Worm (Caenorhabditis elegans) whole organism, L3 larva: Measurements from ENCODE around the gene T25B9.1.

Experiments
- R02D3.7 ChIP-seq: fragments of 150-350 bp; optimal IDR thresholded peaks from 2 replicates; lab custom pipeline; 2014; ENCODE audit warnings: missing biosample characterization, missing genetic modification characterization
- ZK546.5 ChIP-seq: sonication (generic microtip); optimal IDR thresholded peaks from 2 replicates; lab custom pipeline; 2017; ENCODE audit warnings: missing biosample characterization, missing genetic modification characterization
- aly-2 ChIP-seq: fragments of 150-350 bp; optimal IDR thresholded peaks from 2 replicates; lab custom pipeline; 2014; ENCODE audit warnings: missing biosample characterization, missing genetic modification characterization
- ceh-16 ChIP-seq: sonication (generic microtip); optimal IDR thresholded peaks from 2 replicates; lab custom pipeline; 2017; ENCODE audit warnings: missing biosample characterization, missing genetic modification characterization
- ceh-28 ChIP-seq: fragments of 150-350 bp; optimal IDR thresholded peaks from 2 replicates; lab custom pipeline; 2014; ENCODE audit warnings: missing biosample characterization, missing genetic modification reagents, missing genetic modification characterization
- daf-12 ChIP-seq: fragments of 150-350 bp; optimal IDR thresholded peaks from 2 replicates; lab custom pipeline; 2014; ENCODE audit warnings: missing biosample characterization, missing genetic modification reagents, missing genetic modification characterization
- elt-2 ChIP-seq: sonication (generic microtip); optimal IDR thresholded peaks from 2 replicates; lab custom pipeline; 2016; ENCODE audit warnings: missing genetic modification reagents, mild to moderate bottlenecking, missing genetic modification characterization, missing compliant biosample characterization
- eor-1 ChIP-seq, 2 experiments: fragments of 150-350 bp; optimal IDR thresholded peaks; 2 replicates each; lab custom pipeline; 2014 to 2018; ENCODE audit warnings: missing biosample characterization in 2 of 2, missing genetic modification characterization in 2 of 2
- fkh-10 ChIP-seq: sonication (generic microtip); optimal IDR thresholded peaks from 2 replicates; lab custom pipeline; 2017; ENCODE audit warnings: missing biosample characterization, missing genetic modification reagents, missing genetic modification characterization
- fkh-2 ChIP-seq: fragments of 150-350 bp; optimal IDR thresholded peaks from 2 replicates; lab custom pipeline; 2014; ENCODE audit warnings: missing biosample characterization, missing genetic modification reagents, missing genetic modification characterization
- hmg-11 ChIP-seq: sonication (generic microtip); optimal IDR thresholded peaks from 2 replicates; lab custom pipeline; 2016; ENCODE audit warnings: missing genetic modification characterization, missing compliant biosample characterization
- jun-1 ChIP-seq: fragments of 150-350 bp; optimal IDR thresholded peaks from 2 replicates; lab custom pipeline; 2014; ENCODE audit warnings: missing biosample characterization, missing genetic modification reagents, missing genetic modification characterization
- lsy-12 ChIP-seq: sonication (generic microtip); optimal IDR thresholded peaks from 2 replicates; lab custom pipeline; 2016; ENCODE audit warnings: mild to moderate bottlenecking, missing genetic modification characterization, missing compliant biosample characterization
- mdl-1 ChIP-seq: fragments of 150-350 bp; optimal IDR thresholded peaks from 2 replicates; lab custom pipeline; 2014; ENCODE audit warnings: missing biosample characterization, missing genetic modification characterization
- nfya-1 ChIP-seq: sonication (generic microtip); optimal IDR thresholded peaks from 2 replicates; lab custom pipeline; 2017; ENCODE audit warnings: missing genetic modification characterization, mild to moderate bottlenecking, missing compliant biosample characterization, antibody characterized with exemption, moderate library complexity; ENCODE audit not compliant: insufficient read depth
- nhr-11 ChIP-seq: fragments of 150-350 bp; optimal IDR thresholded peaks from 2 replicates; lab custom pipeline; 2014; ENCODE audit warnings: missing biosample characterization, missing genetic modification characterization
- nhr-12 ChIP-seq: fragments of 150-350 bp; optimal IDR thresholded peaks from 2 replicates; lab custom pipeline; 2014; ENCODE audit warnings: missing biosample characterization, missing genetic modification characterization
- nhr-23 ChIP-seq: fragments of 150-350 bp; optimal IDR thresholded peaks from 2 replicates; lab custom pipeline; 2014; ENCODE audit warnings: missing biosample characterization, missing genetic modification reagents, missing genetic modification characterization
- nhr-237 ChIP-seq: fragments of 150-350 bp; optimal IDR thresholded peaks from 2 replicates; lab custom pipeline; 2014; ENCODE audit warnings: missing biosample characterization, missing genetic modification characterization
- nhr-25 ChIP-seq: sonication (generic microtip); optimal IDR thresholded peaks from 2 replicates; lab custom pipeline; 2017; ENCODE audit warnings: missing biosample characterization, missing genetic modification characterization
- nhr-28 ChIP-seq: fragments of 150-350 bp; optimal IDR thresholded peaks from 2 replicates; lab custom pipeline; 2014; ENCODE audit warnings: missing biosample characterization, missing genetic modification characterization
- nhr-43 ChIP-seq: sonication (generic microtip); optimal IDR thresholded peaks from 2 replicates; lab custom pipeline; 2016; ENCODE audit warnings: mild to moderate bottlenecking, missing genetic modification characterization, missing compliant biosample characterization; ENCODE audit not compliant: poor library complexity, severe bottlenecking
- nhr-76 ChIP-seq: fragments of 150-350 bp; sonication (generic microtip); optimal IDR thresholded peaks from 5 replicates; lab custom pipeline; 2014; ENCODE audit warnings: missing biosample characterization, missing genetic modification characterization
- nhr-77 ChIP-seq: fragments of 150-350 bp; optimal IDR thresholded peaks from 2 replicates; lab custom pipeline; 2014; ENCODE audit warnings: missing biosample characterization, missing genetic modification characterization
- pha-4 ChIP-seq: fragments of 150-350 bp; optimal IDR thresholded peaks from 2 replicates; lab custom pipeline; 2014; ENCODE audit warnings: missing biosample characterization, missing genetic modification reagents, missing genetic modification characterization
- pqm-1 ChIP-seq: fragments of 150-350 bp; optimal IDR thresholded peaks from 2 replicates; lab custom pipeline; 2017; ENCODE audit warnings: missing biosample characterization, missing genetic modification characterization, inconsistent platforms
- skn-1 ChIP-seq: fragments of 150-350 bp; optimal IDR thresholded peaks from 2 replicates; lab custom pipeline; 2014; ENCODE audit warnings: missing biosample characterization, missing genetic modification characterization
- tbx-2 ChIP-seq: sonication (generic microtip); optimal IDR thresholded peaks from 2 replicates; lab custom pipeline; 2016; ENCODE audit warnings: mild to moderate bottlenecking, missing genetic modification characterization, missing compliant biosample characterization
- unc-39 ChIP-seq: sonication (generic microtip); optimal IDR thresholded peaks from 4 replicates; lab custom pipeline; 2017; ENCODE audit warnings: missing biosample characterization, missing genetic modification characterization
- unc-62 ChIP-seq: fragments of 150-350 bp; sonication (generic microtip); optimal IDR thresholded peaks from 4 replicates; lab custom pipeline; 2014; ENCODE audit warnings: missing biosample characterization, missing genetic modification reagents, missing genetic modification characterization
- zag-1 ChIP-seq: fragments of 150-350 bp; optimal IDR thresholded peaks from 2 replicates; lab custom pipeline; 2014; ENCODE audit warnings: missing biosample characterization, missing genetic modification characterization
- ztf-11 ChIP-seq: fragments of 150-350 bp; optimal IDR thresholded peaks from 2 replicates; lab custom pipeline; 2014; ENCODE audit warnings: missing biosample characterization, missing genetic modification characterization
- ztf-4 ChIP-seq: fragments of 150-350 bp; optimal IDR thresholded peaks from 2 replicates; lab custom pipeline; 2014; ENCODE audit warnings: missing biosample characterization, missing genetic modification characterization

The T25B9.1 gene

ce11 chrIV:10750041-10750440 is at the start of gene T25B9.1:
Gene T25B9.1, minus strand, starts transcription at chrIV:10750141.
- no peak for TF ChIP-seq hmg-11 (tag; lab: Kevin White, UChicago)
- TF ChIP-seq ztf-4 (tag; lab: Kevin White, UChicago) = no peak
- no peak for TF ChIP-seq ztf-11 (tag; lab: Kevin White, UChicago)
- TF ChIP-seq unc-62 (GFP tag; lab: Kevin White, UChicago) = no peak
- no peak for TF ChIP-seq zag-1 (tag; lab: Kevin White, UChicago)
- no peak for TF ChIP-seq nhr-28 (tag; lab: Kevin White, UChicago)
- TF ChIP-seq nhr-237 = no peak
- TF ChIP-seq jun-1 = no peak
- no peak for TF ChIP-seq daf-12
- no peak for TF ChIP-seq nhr-23
- TF ChIP-seq nhr-76 (tag; lab: Kevin White, UChicago) = no peak
- TF ChIP-seq aly-2 (tag; lab: Kevin White, UChicago) = no peak
- no peak for TF ChIP-seq pqm-1
- no peak for TF ChIP-seq unc-39 (tag; lab: Kevin White, UChicago)
- TF ChIP-seq ceh-16 (tag; lab: Kevin White, UChicago) = no peak
- no peak for TF ChIP-seq lsy-12 (tag; lab: Kevin White, UChicago)

ce11 chrIV:10799354-10799753 is 49.4 kb upstream of the T25B9.1 start, which contains the start of gene zipt-2.1:
Gene zipt-2.1, plus strand, starts transcription at chrIV:10799654.
- TF ChIP-seq nhr-12 (no peak), fkh-2 (tag; lab: Kevin White, UChicago) (no peak), ZK546.5 (tag; lab: Kevin White, UChicago) (no peak), daf-12 (no peak), nfya-1 (no peak), jun-1 (no peak), nhr-76 (tag; lab: Kevin White, UChicago) (no peak)

ce11 chrIV:10798604-10799003 is 48.7 kb upstream of the T25B9.1 start:
- TF ChIP-seq ZK546.5 (tag; lab: Kevin White, UChicago) (no peak), nhr-11 (tag; lab: Kevin White, UChicago) (no peak), fkh-10 (GFP tag; lab: Kevin White, UChicago) (no peak), R02D3.7 (tag; lab: Kevin White, UChicago) (no peak), skn-1 (tag; lab: Kevin White, UChicago) (no peak), elt-2 (tag; lab: Kevin White, UChicago) (peak; percentile 40), mdl-1 (tag; lab: Kevin White, UChicago) (no peak), nhr-25 (tag; lab: Kevin White, UChicago) (no peak), tbx-2 (tag; lab: Kevin White, UChicago) (no peak), pqm-1 (peak; percentile 30), ceh-16 (tag; lab: Kevin White, UChicago) (no peak), nhr-12 (no peak), nhr-237 (no peak)

DNA sequence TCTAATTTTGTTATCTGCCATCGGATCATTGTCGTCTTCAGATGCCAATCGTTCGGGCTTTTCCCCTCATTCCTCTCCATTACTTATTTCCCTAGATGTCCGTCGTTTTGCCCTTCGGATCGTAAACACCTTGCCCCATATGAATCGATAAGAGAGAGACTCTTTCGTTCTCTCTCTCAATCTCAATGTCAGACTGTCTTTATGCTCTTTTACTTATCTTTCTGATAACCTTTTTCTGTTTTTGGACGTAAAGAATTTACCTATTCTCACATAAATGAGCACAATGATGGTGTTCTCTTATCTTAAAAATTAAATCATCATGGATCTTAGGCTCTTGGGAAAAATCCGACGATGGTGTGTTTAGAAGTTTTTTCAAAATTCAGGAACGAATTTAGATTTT is 46.8 kb upstream of the T25B9.1 start:
- TF ChIP-seq elt-2 (tag; lab: Kevin White, UChicago) (peak; percentile 78), pqm-1 (peak; percentile 56), eor-1 (tag; optimal IDR thresholded peaks at IDR 0.05; lab: Kevin White, UChicago) (no peak), ceh-28 (tag; lab: Kevin White, UChicago) (no peak)

ce11 chrIV:10795678-10796077 is 45.7 kb upstream of the T25B9.1 start:
- TF ChIP-seq lsy-12 (tag; lab: Kevin White, UChicago) = no peak
- no peak for TF ChIP-seq R02D3.7 (tag; lab: Kevin White, UChicago)
- no peak for TF ChIP-seq ceh-16 (tag; lab: Kevin White, UChicago)
- TF ChIP-seq nhr-12 = no peak
- TF ChIP-seq elt-2 (tag; lab: Kevin White, UChicago) = peak; percentile 76
- no peak for TF ChIP-seq nhr-43
- no peak for TF ChIP-seq nhr-77 (tag; lab: Kevin White, UChicago)
- TF ChIP-seq pqm-1 = peak; percentile 41
- no peak for TF ChIP-seq nhr-237
- TF ChIP-seq pha-4 (tag; lab: Kevin White, UChicago) = peak; percentile 77

DNA sequence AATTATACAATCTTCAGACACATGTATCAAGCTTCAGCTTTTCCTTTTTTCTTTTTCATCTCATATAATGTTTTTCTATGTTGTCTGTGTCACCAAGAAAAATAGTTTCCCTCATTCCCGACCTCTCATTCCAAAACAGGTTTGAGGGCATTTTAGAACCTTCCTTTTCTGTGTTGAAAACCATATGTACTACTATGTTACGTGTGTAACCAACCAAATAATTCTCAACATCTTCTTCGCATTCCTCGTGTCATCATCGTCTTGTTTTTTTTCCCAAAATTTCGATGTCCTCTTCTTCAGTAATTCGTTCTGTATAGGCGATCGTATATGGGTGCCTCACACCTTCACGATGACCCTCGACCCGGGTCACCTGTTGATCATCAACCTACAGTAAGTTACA is 40.4 kb upstream of the T25B9.1 start, which contains the start of gene pept-2:
Gene pept-2 (plus strand): TSS at position 301 of the 400 bp plus-strand sequence.
- TF ChIP-seq nhr-25 (tag; lab: Kevin White, UChicago) = peak; percentile 31
- no peak for TF ChIP-seq ceh-28 (tag; lab: Kevin White, UChicago)
- TF ChIP-seq, all 47 proteins: peak for 1
